Fruit fly (Drosophila melanogaster) whole organism, embryonic: ENCODE measurements around the gene CG10589.

Experiments
- CG10366 ChIP-seq: fragments of 200-800 bp; sonication (Bioruptor generic); IDR thresholded peaks from 2 replicates; pipeline ENCODE4 v1.3.6; 2022; ENCODE audit warnings: missing biosample characterization, missing genetic modification characterization
- CG10431 ChIP-seq: fragments of 200-800 bp; sonication (Bioruptor generic); optimal IDR thresholded peaks from 3 replicates; lab custom pipeline; 2018; ENCODE audit warnings: missing biosample characterization, mild to moderate bottlenecking, missing genetic modification characterization
- CG10959 ChIP-seq: fragments of 200-800 bp; sonication (Bioruptor generic); IDR thresholded peaks from 2 replicates; pipeline ENCODE4 v1.3.6; 2022; ENCODE audit warnings: missing biosample characterization, missing genetic modification characterization
- CG12659 ChIP-seq: fragments of 200-800 bp; sonication (Bioruptor generic); optimal IDR thresholded peaks from 3 replicates; lab custom pipeline; 2017; ENCODE audit warnings: mild to moderate bottlenecking, missing biosample characterization, missing genetic modification reagents, missing genetic modification characterization
- CG13287 ChIP-seq: fragments of 200-800 bp; sonication (Bioruptor generic); IDR thresholded peaks from 2 replicates; pipeline ENCODE4 v1.3.6; 2022; ENCODE audit warnings: missing biosample characterization, missing genetic modification characterization; ENCODE audit not compliant: partially characterized antibody
- CG15011 ChIP-seq: fragments of 200-800 bp; sonication (Bioruptor generic); optimal IDR thresholded peaks from 3 replicates; lab custom pipeline; 2018; ENCODE audit warnings: missing biosample characterization, mild to moderate bottlenecking, missing genetic modification characterization
- CG1529 ChIP-seq: fragments of 200-800 bp; sonication (Bioruptor generic); optimal IDR thresholded peaks from 3 replicates; lab custom pipeline; 2018; ENCODE audit warnings: missing biosample characterization, missing genetic modification characterization
- CG16779 ChIP-seq: fragments of 200-800 bp; sonication (Bioruptor generic); IDR thresholded peaks from 2 replicates; pipeline ENCODE4 v1.3.6; 2022; ENCODE audit warnings: missing biosample characterization, missing genetic modification characterization
- CG16813 ChIP-seq: fragments of 200-800 bp; sonication (Bioruptor generic); IDR thresholded peaks from 3 replicates; pipeline ENCODE4 v1.3.6; 2022; ENCODE audit warnings: missing biosample characterization, missing genetic modification characterization; ENCODE audit not compliant: partially characterized antibody
- CG17912 ChIP-seq: fragments of 200-800 bp; sonication (Bioruptor generic); optimal IDR thresholded peaks from 2 replicates; lab custom pipeline; 2018; ENCODE audit warnings: missing biosample characterization, mild to moderate bottlenecking, missing genetic modification characterization
- CG30431 ChIP-seq: fragments of 200-800 bp; sonication (Bioruptor generic); optimal IDR thresholded peaks from 2 replicates; lab custom pipeline; 2017; ENCODE audit warnings: missing biosample characterization, missing genetic modification characterization
- CG3065 ChIP-seq: fragments of 200-800 bp; sonication (Bioruptor generic); optimal IDR thresholded peaks from 2 replicates; lab custom pipeline; 2016; ENCODE audit warnings: missing biosample characterization, missing genetic modification characterization
- CG31365 ChIP-seq: fragments of 200-800 bp; sonication (Bioruptor generic); optimal IDR thresholded peaks from 2 replicates; lab custom pipeline; 2018; ENCODE audit warnings: missing biosample characterization, mild to moderate bottlenecking, missing genetic modification characterization
- CG31441 ChIP-seq: fragments of 200-800 bp; sonication (Bioruptor generic); IDR thresholded peaks from 2 replicates; pipeline ENCODE4 v1.3.6; 2022; ENCODE audit warnings: missing biosample characterization, missing genetic modification characterization
- CG4404 ChIP-seq: fragments of 200-800 bp; sonication (Bioruptor generic); IDR thresholded peaks from 2 replicates; pipeline ENCODE4 v1.3.6; 2022; ENCODE audit warnings: missing biosample characterization, missing genetic modification characterization
- CG4707 ChIP-seq: fragments of 200-800 bp; sonication (Bioruptor generic); optimal IDR thresholded peaks from 2 replicates; lab custom pipeline; 2018; ENCODE audit warnings: missing biosample characterization, mild to moderate bottlenecking, missing genetic modification characterization, moderate library complexity
- CG4730 ChIP-seq: fragments of 200-800 bp; sonication (Bioruptor generic); IDR thresholded peaks from 2 replicates; pipeline ENCODE4 v1.3.6; 2022; ENCODE audit warnings: missing biosample characterization, missing genetic modification characterization
- CG6689 ChIP-seq: fragments of 200-800 bp; sonication (Bioruptor generic); IDR thresholded peaks from 2 replicates; pipeline ENCODE4 v1.3.6; 2022; ENCODE audit warnings: missing biosample characterization, missing genetic modification characterization
- CG8281 ChIP-seq: fragments of 200-800 bp; sonication (Bioruptor generic); optimal IDR thresholded peaks from 2 replicates; lab custom pipeline; 2018; ENCODE audit warnings: missing biosample characterization, mild to moderate bottlenecking, missing genetic modification characterization, moderate library complexity
- CTCF ChIP-seq: fragments of 200-800 bp; sonication (Bioruptor generic); optimal IDR thresholded peaks from 2 replicates; lab custom pipeline; 2017; ENCODE audit warnings: missing biosample characterization, mild to moderate bottlenecking, missing genetic modification characterization, moderate library complexity
- Dbx ChIP-seq: fragments of 200-800 bp; sonication (Bioruptor generic); IDR thresholded peaks from 3 replicates; pipeline ENCODE4 v1.3.6; 2022; ENCODE audit warnings: missing biosample characterization, missing genetic modification characterization
- Deaf1 ChIP-seq: fragments of 200-800 bp; optimal IDR thresholded peaks from 3 replicates; lab custom pipeline; 2019; ENCODE audit warnings: missing biosample characterization, mild to moderate bottlenecking, missing genetic modification characterization, moderate library complexity
- Drgx ChIP-seq: fragments of 200-800 bp; sonication (Bioruptor generic); IDR thresholded peaks from 2 replicates; pipeline ENCODE4 v1.3.6; 2022; ENCODE audit warnings: missing biosample characterization, missing genetic modification characterization
- Hr3 ChIP-seq: fragments of 200-800 bp; sonication (Bioruptor generic); optimal IDR thresholded peaks from 3 replicates; lab custom pipeline; 2016; ENCODE audit warnings: missing biosample characterization, missing genetic modification characterization
- Opbp ChIP-seq: fragments of 200-800 bp; sonication (Bioruptor generic); IDR thresholded peaks from 3 replicates; pipeline ENCODE4 v1.3.6; 2022; ENCODE audit warnings: missing biosample characterization, missing genetic modification characterization; ENCODE audit not compliant: partially characterized antibody
- Side ChIP-seq: fragments of 200-800 bp; sonication (Bioruptor generic); optimal IDR thresholded peaks from 2 replicates; lab custom pipeline; 2016; ENCODE audit warnings: missing biosample characterization, missing genetic modification characterization
- Sry-β ChIP-seq: fragments of 200-800 bp; sonication (Bioruptor generic); optimal IDR thresholded peaks from 2 replicates; lab custom pipeline; 2018; ENCODE audit warnings: missing biosample characterization, mild to moderate bottlenecking, missing genetic modification characterization, moderate library complexity
- Ssrp ChIP-seq: fragments of 200-800 bp; sonication (Bioruptor generic); optimal IDR thresholded peaks from 2 replicates; lab custom pipeline; 2018; ENCODE audit warnings: missing biosample characterization, mild to moderate bottlenecking, missing genetic modification characterization, moderate library complexity
- bcd ChIP-seq: fragments of 200-800 bp; sonication (Bioruptor generic); optimal IDR thresholded peaks from 2 replicates; lab custom pipeline; 2017; ENCODE audit warnings: missing biosample characterization, mild to moderate bottlenecking, missing genetic modification characterization
- cas ChIP-seq: fragments of 200-800 bp; sonication (Bioruptor generic); IDR thresholded peaks from 2 replicates; pipeline ENCODE4 v1.3.6; 2022; ENCODE audit warnings: missing biosample characterization, missing genetic modification characterization
- emc ChIP-seq: fragments of 200-800 bp; sonication (Bioruptor generic); optimal IDR thresholded peaks from 2 replicates; lab custom pipeline; 2016; ENCODE audit warnings: missing biosample characterization, missing genetic modification characterization
- ftz-f1 ChIP-seq: fragments of 200-800 bp; sonication (Bioruptor generic); optimal IDR thresholded peaks from 2 replicates; lab custom pipeline; 2016; ENCODE audit warnings: missing biosample characterization, missing genetic modification characterization
- gce ChIP-seq: fragments of 200-800 bp; sonication (Bioruptor generic); IDR thresholded peaks from 3 replicates; pipeline ENCODE4 v1.3.6; 2022; ENCODE audit warnings: missing biosample characterization, missing genetic modification characterization
- gro ChIP-seq: fragments of 200-800 bp; sonication (Bioruptor generic); optimal IDR thresholded peaks from 2 replicates; lab custom pipeline; 2016; ENCODE audit warnings: missing biosample characterization, missing genetic modification characterization
- ind ChIP-seq: fragments of 200-800 bp; sonication (Bioruptor generic); optimal IDR thresholded peaks from 3 replicates; lab custom pipeline; 2016; ENCODE audit warnings: missing biosample characterization, missing genetic modification characterization
- insv ChIP-seq, 2 experiments: fragments of 200-800 bp; sonication (Bioruptor generic); optimal IDR thresholded peaks; 3 replicates each; lab custom pipeline; 2016 to 2018; ENCODE audit warnings: missing biosample characterization in 2 of 2, missing genetic modification characterization in 2 of 2
- lbe ChIP-seq: fragments of 200-800 bp; sonication (Bioruptor generic); optimal IDR thresholded peaks from 2 replicates; lab custom pipeline; 2016; ENCODE audit warnings: missing biosample characterization, mild to moderate bottlenecking, missing genetic modification characterization
- lilli ChIP-seq: fragments of 200-800 bp; sonication (Bioruptor generic); optimal IDR thresholded peaks from 3 replicates; lab custom pipeline; 2016; ENCODE audit warnings: missing biosample characterization, missing genetic modification characterization
- mam ChIP-seq: fragments of 200-800 bp; sonication (Bioruptor generic); optimal IDR thresholded peaks from 3 replicates; lab custom pipeline; 2016; ENCODE audit warnings: missing biosample characterization, missing genetic modification characterization
- mirr ChIP-seq: fragments of 200-800 bp; sonication (Bioruptor generic); optimal IDR thresholded peaks from 3 replicates; lab custom pipeline; 2018; ENCODE audit warnings: missing biosample characterization, mild to moderate bottlenecking, missing genetic modification characterization
- otp ChIP-seq: fragments of 200-800 bp; sonication (Bioruptor generic); IDR thresholded peaks from 3 replicates; pipeline ENCODE4, ENCODE4 v1.3.6; 2022; ENCODE audit warnings: missing biosample characterization, missing genetic modification characterization
- pfk ChIP-seq: fragments of 200-800 bp; sonication (Bioruptor generic); optimal IDR thresholded peaks from 2 replicates; lab custom pipeline; 2018; ENCODE audit warnings: missing biosample characterization, mild to moderate bottlenecking, missing genetic modification characterization, moderate library complexity
- pita ChIP-seq: fragments of 200-800 bp; sonication (Bioruptor generic); optimal IDR thresholded peaks from 2 replicates; lab custom pipeline; 2017; ENCODE audit warnings: missing biosample characterization, mild to moderate bottlenecking, missing genetic modification characterization
- ranshi ChIP-seq: fragments of 200-800 bp; sonication (Bioruptor generic); IDR thresholded peaks from 2 replicates; pipeline ENCODE4 v1.3.6; 2022; ENCODE audit warnings: missing biosample characterization, missing genetic modification characterization
- repo ChIP-seq: fragments of 200-800 bp; sonication (Bioruptor generic); optimal IDR thresholded peaks from 2 replicates; lab custom pipeline; 2016; ENCODE audit warnings: missing biosample characterization, missing genetic modification characterization
- scrt ChIP-seq: fragments of 200-800 bp; sonication (Bioruptor generic); optimal IDR thresholded peaks from 2 replicates; lab custom pipeline; 2018; ENCODE audit warnings: missing biosample characterization, mild to moderate bottlenecking, missing genetic modification characterization, moderate library complexity
- sens-2 ChIP-seq: fragments of 200-800 bp; sonication (Bioruptor generic); IDR thresholded peaks from 2 replicates; pipeline ENCODE4 v1.3.6; 2022; ENCODE audit warnings: missing biosample characterization, missing genetic modification characterization
- seq ChIP-seq: fragments of 200-800 bp; sonication (Bioruptor generic); IDR thresholded peaks from 2 replicates; pipeline ENCODE4 v1.3.6; 2022; ENCODE audit warnings: missing biosample characterization, missing genetic modification characterization
- slp2 ChIP-seq: fragments of 200-800 bp; sonication (Bioruptor generic); optimal IDR thresholded peaks from 2 replicates; lab custom pipeline; 2016; ENCODE audit warnings: missing biosample characterization, missing genetic modification characterization
- so ChIP-seq: fragments of 200-800 bp; sonication (Bioruptor generic); IDR thresholded peaks from 3 replicates; pipeline ENCODE4 v1.3.6; 2022; ENCODE audit warnings: missing biosample characterization, missing genetic modification characterization
- tio ChIP-seq: fragments of 200-800 bp; sonication (Bioruptor generic); optimal IDR thresholded peaks from 2 replicates; lab custom pipeline; 2017; ENCODE audit warnings: missing biosample characterization, missing genetic modification characterization, inconsistent platforms
- zfh2 ChIP-seq: fragments of 200-800 bp; sonication (Bioruptor generic); optimal IDR thresholded peaks from 2 replicates; lab custom pipeline; 2016; ENCODE audit warnings: missing biosample characterization, missing genetic modification characterization

Gene CG10589

DNA sequence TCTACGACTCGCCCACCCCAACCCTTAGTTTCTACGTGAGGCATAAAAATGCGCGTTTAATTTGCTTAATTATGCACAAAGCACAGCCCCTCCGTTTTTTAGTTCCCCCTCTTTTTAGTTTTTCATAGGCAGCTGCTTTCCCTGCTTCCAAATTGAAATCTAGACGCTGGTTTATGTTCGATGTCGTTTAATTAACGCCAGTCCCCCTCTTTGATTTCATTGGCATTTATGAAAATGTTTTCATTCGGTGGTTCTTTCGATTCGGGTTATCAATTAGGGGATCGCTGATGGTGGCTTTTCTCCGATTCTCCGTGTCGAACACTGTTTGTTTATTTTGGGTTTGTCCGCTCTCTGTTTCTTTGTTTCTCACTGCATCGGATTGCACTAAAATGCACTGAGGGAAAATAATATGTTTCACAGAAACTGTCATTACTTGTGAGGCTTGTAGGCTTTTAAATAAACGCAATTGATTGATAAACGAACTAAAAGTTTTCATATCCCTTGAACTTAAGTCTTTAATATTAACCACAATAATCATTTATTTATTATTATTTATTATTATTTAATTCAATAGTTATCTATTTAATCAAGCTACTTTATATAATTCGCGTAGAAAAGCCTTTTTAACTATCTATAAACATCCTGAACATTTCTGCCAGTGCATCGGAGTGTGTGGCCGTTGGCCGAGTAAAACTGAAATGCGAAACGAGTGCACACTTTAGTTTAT, 2.6 kb downstream of the CG10589 start (continued):
- TF ChIP-seq CG16779 (GFP tag; lab: Robert Waterston, UW) (no peak), CG10431 (GFP tag; lab: Kevin White, UChicago) (no peak), Side (GFP tag; lab: Kevin White, UChicago) (no peak), gce (GFP tag; lab: Robert Waterston, UW) (no peak), lbe (GFP tag; lab: Kevin White, UChicago) (no peak), lilli (GFP tag; lab: Kevin White, UChicago) (no peak), Dbx (GFP tag; lab: Robert Waterston, UW) (no peak), sens-2 (GFP tag; lab: Robert Waterston, UW) (no peak), CG31441 (peak; percentile 81), insv (GFP tag; optimal IDR thresholded peaks at IDR 0.05; lab: Kevin White, UChicago) (no peak), CG15011 (GFP tag; lab: Kevin White, UChicago) (no peak), so (GFP tag; lab: Robert Waterston, UW) (no peak), ranshi (GFP tag; lab: Robert Waterston, UW) (no peak), CG8281 (tag; lab: Kevin White, UChicago) (no peak), CG31365 (no peak), CG10959 (GFP tag; lab: Robert Waterston, UW) (no peak), emc (GFP tag; lab: Kevin White, UChicago) (no peak), mam (GFP tag; lab: Kevin White, UChicago) (no peak), otp (GFP tag; lab: Robert Waterston, UW) (no peak), Deaf1 (peak; percentile 10), CG13287 (GFP tag; lab: Robert Waterston, UW) (no peak), Ssrp (peak; percentile 70), tio (GFP tag; lab: Kevin White, UChicago) (peak; percentile 22), CG10366 (no peak), CG12659 (GFP tag; lab: Kevin White, UChicago) (no peak), CG4404 (GFP tag; lab: Robert Waterston, UW) (no peak), CG17912 (GFP tag; lab: Kevin White, UChicago) (no peak), CG16813 (GFP tag; lab: Robert Waterston, UW) (no peak), Hr3 (GFP tag; lab: Kevin White, UChicago) (peak; percentile 31), Sry-β (GFP tag; lab: Kevin White, UChicago) (no peak), CG4707 (no peak), CG30431 (peak; percentile 17), Drgx (GFP tag; lab: Robert Waterston, UW) (peak; percentile 72), repo (GFP tag; lab: Kevin White, UChicago) (no peak), gro (no peak), slp2 (GFP tag; lab: Kevin White, UChicago) (no peak), cas (GFP tag; lab: Robert Waterston, UW) (no peak), ftz-f1 (no peak), zfh2 (GFP tag; lab: Kevin White, UChicago) (no peak), CG6689 (GFP tag; lab: Robert Waterston, UW) (peak; percentile 18; the same call in 1 of the 2 replicates), pita (no peak), CG3065 (no peak), CG1529 (GFP tag; lab: Kevin White, UChicago) (peak; percentile 17), CTCF (GFP tag; lab: Kevin White, UChicago) (no peak), ind (GFP tag; lab: Kevin White, UChicago) (no peak), scrt (GFP tag; lab: Kevin White, UChicago) (no peak), Opbp (GFP tag; lab: Robert Waterston, UW) (no peak), mirr (GFP tag; lab: Kevin White, UChicago) (no peak), seq (no peak), CG4730 (GFP tag; lab: Robert Waterston, UW) (no peak), pfk (GFP tag; lab: Kevin White, UChicago) (no peak), bcd (GFP tag; lab: Kevin White, UChicago) (peak; percentile 26)
